Fruit fly (Drosophila melanogaster) whole organism, embryonic: Measurements from ENCODE around the gene g.

Source experiments
- Aef1 ChIP-seq: fragments of 200-800 bp; sonication (Bioruptor generic); IDR thresholded peaks from 3 replicates; pipeline ENCODE4 v1.3.6; 2022; ENCODE audit warnings: missing biosample characterization, missing genetic modification characterization
- Blimp-1 ChIP-seq: fragments of 200-800 bp; sonication (Bioruptor generic); optimal IDR thresholded peaks from 3 replicates; lab custom pipeline; 2018; ENCODE audit warnings: missing biosample characterization, missing genetic modification characterization, mild to moderate bottlenecking, moderate library complexity, missing genetic modification reagents
- CG12299 ChIP-seq: fragments of 200-800 bp; sonication (Bioruptor generic); optimal IDR thresholded peaks from 2 replicates; lab custom pipeline; 2018; ENCODE audit warnings: missing biosample characterization, mild to moderate bottlenecking, missing genetic modification characterization
- CG1233 ChIP-seq: fragments of 200-800 bp; sonication (Bioruptor generic); optimal IDR thresholded peaks from 4 replicates; lab custom pipeline; 2018; ENCODE audit warnings: missing biosample characterization, mild to moderate bottlenecking, missing genetic modification characterization
- CG13287 ChIP-seq: fragments of 200-800 bp; sonication (Bioruptor generic); IDR thresholded peaks from 2 replicates; pipeline ENCODE4 v1.3.6; 2022; ENCODE audit warnings: missing biosample characterization, missing genetic modification characterization; ENCODE audit not compliant: partially characterized antibody
- CG15011 ChIP-seq: fragments of 200-800 bp; sonication (Bioruptor generic); optimal IDR thresholded peaks from 3 replicates; lab custom pipeline; 2018; ENCODE audit warnings: missing biosample characterization, mild to moderate bottlenecking, missing genetic modification characterization
- CG15073 ChIP-seq: fragments of 200-800 bp; sonication (Bioruptor generic); optimal IDR thresholded peaks from 2 replicates; lab custom pipeline; 2016; ENCODE audit warnings: missing biosample characterization, missing genetic modification characterization
- CG16779 ChIP-seq: fragments of 200-800 bp; sonication (Bioruptor generic); IDR thresholded peaks from 2 replicates; pipeline ENCODE4 v1.3.6; 2022; ENCODE audit warnings: missing biosample characterization, missing genetic modification characterization
- CG17186 ChIP-seq: fragments of 200-800 bp; sonication (Bioruptor generic); optimal IDR thresholded peaks from 3 replicates; lab custom pipeline; 2017; ENCODE audit warnings: missing biosample characterization, missing genetic modification reagents, missing genetic modification characterization
- CG2116 ChIP-seq: fragments of 200-800 bp; sonication (Bioruptor generic); optimal IDR thresholded peaks from 3 replicates; lab custom pipeline; 2018; ENCODE audit warnings: missing biosample characterization, mild to moderate bottlenecking, missing genetic modification characterization
- CG31388 ChIP-seq: fragments of 200-800 bp; sonication (Bioruptor generic); optimal IDR thresholded peaks from 2 replicates; lab custom pipeline; 2016; ENCODE audit warnings: missing biosample characterization, missing genetic modification characterization
- CG4424 ChIP-seq: fragments of 200-800 bp; sonication (Bioruptor generic); optimal IDR thresholded peaks from 3 replicates; lab custom pipeline; 2016; ENCODE audit warnings: missing biosample characterization, missing genetic modification characterization
- CG4854 ChIP-seq: fragments of 200-800 bp; sonication (Bioruptor generic); optimal IDR thresholded peaks from 2 replicates; lab custom pipeline; 2016; ENCODE audit warnings: missing biosample characterization, missing genetic modification characterization, inconsistent platforms
- CG5245 ChIP-seq: fragments of 200-800 bp; sonication (Bioruptor generic); optimal IDR thresholded peaks from 3 replicates; lab custom pipeline; 2016; ENCODE audit warnings: missing biosample characterization, missing genetic modification characterization
- CG6854 ChIP-seq: fragments of 200-800 bp; sonication (Bioruptor generic); optimal IDR thresholded peaks from 3 replicates; lab custom pipeline; 2017; ENCODE audit warnings: missing biosample characterization, mild to moderate bottlenecking, missing genetic modification characterization
- CG8765 ChIP-seq: fragments of 200-800 bp; sonication (Bioruptor generic); IDR thresholded peaks from 2 replicates; pipeline ENCODE4 v1.3.6; 2022; ENCODE audit warnings: missing biosample characterization, missing genetic modification characterization
- CG9609 ChIP-seq: fragments of 200-800 bp; sonication (Bioruptor generic); optimal IDR thresholded peaks from 3 replicates; lab custom pipeline; 2016; ENCODE audit warnings: missing biosample characterization, missing genetic modification characterization
- D19A ChIP-seq: fragments of 200-800 bp; optimal IDR thresholded peaks from 3 replicates; lab custom pipeline; 2019; ENCODE audit warnings: missing biosample characterization, mild to moderate bottlenecking, missing genetic modification characterization, moderate library complexity
- E2f1 ChIP-seq: fragments of 200-800 bp; sonication (Bioruptor generic); IDR thresholded peaks from 2 replicates; pipeline ENCODE4 v1.3.6; 2022; ENCODE audit warnings: missing biosample characterization, missing genetic modification characterization
- Elba2 ChIP-seq: fragments of 200-800 bp; sonication (Bioruptor generic); optimal IDR thresholded peaks from 3 replicates; lab custom pipeline; 2016; ENCODE audit warnings: missing biosample characterization, missing genetic modification characterization
- Fer2 ChIP-seq: fragments of 200-800 bp; sonication (Bioruptor generic); optimal IDR thresholded peaks from 2 replicates; lab custom pipeline; 2018; ENCODE audit warnings: missing biosample characterization, mild to moderate bottlenecking, missing genetic modification characterization, moderate library complexity
- Gug ChIP-seq: fragments of 200-800 bp; sonication (Bioruptor generic); IDR thresholded peaks from 4 replicates; pipeline ENCODE4 v1.3.6; 2022; ENCODE audit warnings: missing biosample characterization, missing genetic modification characterization
- Jarid2 ChIP-seq: fragments of 200-800 bp; sonication (Bioruptor generic); optimal IDR thresholded peaks from 3 replicates; lab custom pipeline; 2017; ENCODE audit warnings: mild to moderate bottlenecking, missing biosample characterization, missing genetic modification reagents, missing genetic modification characterization
- MESR4 ChIP-seq: fragments of 200-800 bp; sonication (Bioruptor generic); optimal IDR thresholded peaks from 2 replicates; lab custom pipeline; 2018; ENCODE audit warnings: missing biosample characterization, mild to moderate bottlenecking, missing genetic modification characterization, moderate library complexity
- Mad ChIP-seq: fragments of 200-800 bp; sonication (Bioruptor generic); optimal IDR thresholded peaks from 2 replicates; lab custom pipeline; 2016; ENCODE audit warnings: missing biosample characterization, missing genetic modification characterization
- Neu2 ChIP-seq: fragments of 200-800 bp; sonication (Bioruptor generic); optimal IDR thresholded peaks from 3 replicates; lab custom pipeline; 2016; ENCODE audit warnings: missing biosample characterization, missing genetic modification characterization, borderline replicate concordance
- Oaz ChIP-seq: fragments of 200-800 bp; sonication (Bioruptor generic); IDR thresholded peaks from 2 replicates; pipeline ENCODE4 v1.3.6; 2022; ENCODE audit warnings: missing biosample characterization, missing genetic modification characterization
- ab ChIP-seq: fragments of 200-800 bp; sonication (Bioruptor generic); optimal IDR thresholded peaks from 2 replicates; lab custom pipeline; 2016; ENCODE audit warnings: missing biosample characterization, missing genetic modification characterization
- cas ChIP-seq: fragments of 200-800 bp; sonication (Bioruptor generic); IDR thresholded peaks from 2 replicates; pipeline ENCODE4 v1.3.6; 2022; ENCODE audit warnings: missing biosample characterization, missing genetic modification characterization
- corto ChIP-seq: fragments of 200-800 bp; sonication (Bioruptor generic); optimal IDR thresholded peaks from 2 replicates; lab custom pipeline; 2016; ENCODE audit warnings: missing biosample characterization, mild to moderate bottlenecking, missing genetic modification characterization, moderate library complexity
- crp ChIP-seq, 2 experiments: fragments of 200-800 bp; sonication (Bioruptor generic); optimal IDR thresholded peaks; 2 replicates in 1 of 2; 3 replicates in 1 of 2; lab custom pipeline; 2017; ENCODE audit warnings: missing biosample characterization in 2 of 2, missing genetic modification characterization in 2 of 2, mild to moderate bottlenecking in 1 of 2, moderate library complexity in 1 of 2
- fd3F ChIP-seq: fragments of 200-800 bp; sonication (Bioruptor generic); optimal IDR thresholded peaks from 2 replicates; lab custom pipeline; 2018; ENCODE audit warnings: missing biosample characterization, mild to moderate bottlenecking, missing genetic modification characterization, moderate library complexity
- fd96Cb ChIP-seq: fragments of 200-800 bp; sonication (Bioruptor generic); optimal IDR thresholded peaks from 2 replicates; lab custom pipeline; 2018; ENCODE audit warnings: missing biosample characterization, mild to moderate bottlenecking, missing genetic modification characterization, moderate library complexity
- ham ChIP-seq: fragments of 200-800 bp; sonication (Bioruptor generic); IDR thresholded peaks from 2 replicates; pipeline ENCODE4 v1.3.6; 2022; ENCODE audit warnings: missing biosample characterization, missing genetic modification characterization
- kah ChIP-seq: fragments of 200-800 bp; sonication (Bioruptor generic); optimal IDR thresholded peaks from 2 replicates; lab custom pipeline; 2018; ENCODE audit warnings: missing biosample characterization, mild to moderate bottlenecking, missing genetic modification characterization
- oc ChIP-seq: fragments of 200-800 bp; sonication (Bioruptor generic); optimal IDR thresholded peaks from 2 replicates; lab custom pipeline; 2018; ENCODE audit warnings: missing biosample characterization, mild to moderate bottlenecking, missing genetic modification characterization, moderate library complexity
- peb ChIP-seq: fragments of 200-800 bp; sonication (Bioruptor generic); IDR thresholded peaks from 2 replicates; pipeline ENCODE4 v1.3.6; 2022; ENCODE audit warnings: missing biosample characterization, missing genetic modification characterization
- pnt ChIP-seq: fragments of 200-800 bp; sonication (Bioruptor generic); optimal IDR thresholded peaks from 3 replicates; lab custom pipeline; 2016; ENCODE audit warnings: missing biosample characterization, missing genetic modification characterization
- prd ChIP-seq, 3 experiments: fragments of >200 bp in 2 of 3; fragments of 200-800 bp in 1 of 3; sonication (Bioruptor generic) in 1 of 3; optimal IDR thresholded peaks in 2 of 3; IDR thresholded peaks in 1 of 3; 2 replicates in 2 of 3; 3 replicates in 1 of 3; pipeline versions ENCODE4 v1.3.6 to Lab custom; 2017 to 2022; ENCODE audit warnings: missing biosample characterization in 1 of 3, missing genetic modification characterization in 1 of 3
- sens ChIP-seq: fragments of 200-800 bp; sonication (Bioruptor generic); peaks from one replicate; lab custom pipeline; 2016; ENCODE audit warnings: missing biosample characterization, missing genetic modification characterization
- sim ChIP-seq: fragments of 200-800 bp; sonication (Bioruptor generic); IDR thresholded peaks from 2 replicates; pipeline ENCODE4 v1.3.6; 2022; ENCODE audit warnings: missing biosample characterization, missing genetic modification characterization
- sima ChIP-seq: fragments of 200-800 bp; sonication (Bioruptor generic); optimal IDR thresholded peaks from 2 replicates; lab custom pipeline; 2016; ENCODE audit warnings: missing biosample characterization, missing genetic modification characterization
- slp2 ChIP-seq: fragments of 200-800 bp; sonication (Bioruptor generic); optimal IDR thresholded peaks from 2 replicates; lab custom pipeline; 2016; ENCODE audit warnings: missing biosample characterization, missing genetic modification characterization
- tll ChIP-seq, 2 experiments: fragments of 200-800 bp in 1 of 2; fragments of >200 bp in 1 of 2; sonication (Bioruptor generic) in 1 of 2; optimal IDR thresholded peaks; 2 replicates each; lab custom pipeline; 2017 to 2019; ENCODE audit warnings: missing biosample characterization in 2 of 2, missing genetic modification characterization in 2 of 2, mild to moderate bottlenecking in 1 of 2, moderate library complexity in 1 of 2
- unc-4 ChIP-seq: fragments of 200-800 bp; sonication (Bioruptor generic); IDR thresholded peaks from 2 replicates; pipeline ENCODE4 v1.3.6; 2022; ENCODE audit warnings: missing biosample characterization, missing genetic modification characterization; ENCODE audit not compliant: partially characterized antibody
- vnd ChIP-seq: fragments of 200-800 bp; sonication (Bioruptor generic); IDR thresholded peaks from 3 replicates; pipeline ENCODE4 v1.3.6; 2022; ENCODE audit warnings: missing biosample characterization, missing genetic modification characterization; ENCODE audit not compliant: partially characterized antibody
- wek ChIP-seq: fragments of 200-800 bp; sonication (Bioruptor generic); optimal IDR thresholded peaks from 3 replicates; lab custom pipeline; 2018; ENCODE audit warnings: missing biosample characterization, mild to moderate bottlenecking, missing genetic modification characterization, moderate library complexity
- zen2 ChIP-seq: fragments of 200-800 bp; sonication (Bioruptor generic); IDR thresholded peaks from 3 replicates; pipeline ENCODE4 v1.3.6; 2022; ENCODE audit warnings: missing biosample characterization, missing genetic modification characterization; ENCODE audit not compliant: partially characterized antibody
- zfh2 ChIP-seq: fragments of 200-800 bp; sonication (Bioruptor generic); optimal IDR thresholded peaks from 2 replicates; lab custom pipeline; 2016; ENCODE audit warnings: missing biosample characterization, missing genetic modification characterization

The g gene

DNA sequence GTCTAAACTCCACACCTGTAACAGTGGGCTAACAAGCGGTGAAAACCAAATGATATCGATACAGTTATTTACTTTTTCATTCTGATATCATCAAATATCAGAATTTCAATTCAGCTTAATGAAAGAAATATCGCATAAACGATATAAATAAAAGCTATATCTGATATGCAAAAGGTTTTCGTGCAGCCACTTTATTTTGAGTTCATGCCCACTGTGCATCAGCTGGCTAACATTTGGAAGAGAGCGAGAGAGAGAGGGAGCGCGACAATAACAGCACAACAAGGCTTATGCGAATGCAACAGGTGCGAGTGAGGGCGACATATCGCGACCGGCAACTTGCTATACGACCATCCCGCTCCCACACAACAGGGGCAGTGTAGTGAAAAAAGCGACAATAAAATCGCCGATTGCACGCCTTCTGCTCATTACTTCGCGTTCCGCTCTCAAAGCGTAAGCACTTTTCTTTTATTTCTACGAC, 3.4 kb upstream of the g start, which contains the start of gene CG11151 (continued):
- peak; percentile 76; the same call in 1 of the 2 replicates for TF ChIP-seq ham (GFP tag; lab: Robert Waterston, UW)
- TF ChIP-seq zfh2 (GFP tag; lab: Kevin White, UChicago) = peak; percentile 96
- TF ChIP-seq peb (GFP tag; lab: Robert Waterston, UW) = peak; percentile 93
- peak; percentile 87 for TF ChIP-seq Elba2 (GFP tag; lab: Kevin White, UChicago)
- peak; percentile 95 for TF ChIP-seq Mad (GFP tag; lab: Kevin White, UChicago)
- TF ChIP-seq kah (GFP tag; lab: Kevin White, UChicago) = peak; percentile 94
- TF ChIP-seq CG15073 = peak; percentile 76
- TF ChIP-seq CG16779 (GFP tag; lab: Robert Waterston, UW) = peak; percentile 89
- TF ChIP-seq pnt = peak; percentile 96
- peak; percentile 98 for TF ChIP-seq fd96Cb (tag; lab: Kevin White, UChicago)
- TF ChIP-seq Jarid2 (GFP tag; lab: Kevin White, UChicago) = peak; percentile 78
- no peak for TF ChIP-seq prd (optimal IDR thresholded peaks at IDR 0.05; lab: Kevin White, UChicago)
- peak; percentile 97 for TF ChIP-seq prd (GFP tag; IDR thresholded peaks at IDR 0.05; lab: Robert Waterston, UW)
- TF ChIP-seq CG15011 (GFP tag; lab: Kevin White, UChicago) = peak; percentile 93
- peak; percentile 88 for TF ChIP-seq CG8765 (GFP tag; lab: Robert Waterston, UW)
- TF ChIP-seq D19A (tag; lab: Kevin White, UChicago) = peak; percentile 94
- TF ChIP-seq CG17186 (GFP tag; lab: Kevin White, UChicago) = peak; percentile 85
- TF ChIP-seq corto = peak; percentile 86
- peak; percentile 96 for TF ChIP-seq CG12299 (tag; lab: Kevin White, UChicago)
- peak; percentile 91 for TF ChIP-seq Oaz
- TF ChIP-seq CG4424 (GFP tag; lab: Kevin White, UChicago) = peak; percentile 97
- peak; percentile 95 for TF ChIP-seq CG5245 (GFP tag; lab: Kevin White, UChicago)
- TF ChIP-seq oc = peak; percentile 97
- peak; percentile 84; the same call in 1 of the 2 replicates for TF ChIP-seq cas
- peak; percentile 67 for TF ChIP-seq vnd (GFP tag; lab: Robert Waterston, UW)
- peak; percentile 95 for TF ChIP-seq fd3F (GFP tag; lab: Kevin White, UChicago)
- peak; percentile 66 to 88 for TF ChIP-seq tll (GFP tag; optimal IDR thresholded peaks at IDR 0.05; lab: Kevin White, UChicago)
- peak; percentile 92 for TF ChIP-seq Aef1 (GFP tag; lab: Robert Waterston, UW)
- peak; percentile 89 for TF ChIP-seq sima (GFP tag; lab: Kevin White, UChicago)
- peak; percentile 82 for TF ChIP-seq ab
- TF ChIP-seq E2f1 (GFP tag; lab: Robert Waterston, UW) = peak; percentile 95
- TF ChIP-seq CG2116 = peak; percentile 81
- peak; percentile 96 for TF ChIP-seq CG1233 (GFP tag; lab: Kevin White, UChicago)
- peak; percentile 70 for TF ChIP-seq CG13287
- TF ChIP-seq wek (GFP tag; lab: Kevin White, UChicago) = peak; percentile 92
- peak; percentile 98 for TF ChIP-seq CG9609 (GFP tag; lab: Kevin White, UChicago)
- TF ChIP-seq MESR4 (GFP tag; lab: Kevin White, UChicago) = peak; percentile 51
- peak; percentile 93 for TF ChIP-seq CG4854 (GFP tag; lab: Kevin White, UChicago)
- TF ChIP-seq crp (GFP tag; optimal IDR thresholded peaks at IDR 0.05; lab: Kevin White, UChicago) = peak; percentile 13 to 85
- peak; percentile 91 for TF ChIP-seq Neu2 (GFP tag; lab: Kevin White, UChicago)
- TF ChIP-seq unc-4 (GFP tag; lab: Robert Waterston, UW) = no peak
- peak; percentile 96 for TF ChIP-seq CG6854 (GFP tag; lab: Kevin White, UChicago)
- peak; percentile 90 for TF ChIP-seq Gug (GFP tag; lab: Robert Waterston, UW)
- TF ChIP-seq Fer2 (tag; lab: Kevin White, UChicago) = peak; percentile 93
- peak; percentile 88 for TF ChIP-seq CG31388 (GFP tag; lab: Kevin White, UChicago)
- peak; percentile 94 for TF ChIP-seq Blimp-1 (GFP tag; lab: Kevin White, UChicago)
- peak; percentile 93 for TF ChIP-seq sim (GFP tag; lab: Robert Waterston, UW)
- TF ChIP-seq zen2 = no peak; the same call in 2 of the 3 replicates
- peak; percentile 99 for TF ChIP-seq sens (GFP tag; lab: Kevin White, UChicago)
- TF ChIP-seq slp2 (GFP tag; lab: Kevin White, UChicago) = peak; percentile 94
